Worm (Caenorhabditis elegans) whole organism, L3 larva: ENCODE results near the gene pmpl-1.

Experiments used
- R02D3.7 ChIP-seq: fragments of 150-350 bp; optimal IDR thresholded peaks from 2 replicates; lab custom pipeline; 2014; ENCODE audit warnings: missing biosample characterization, missing genetic modification characterization
- ZK546.5 ChIP-seq: sonication (generic microtip); optimal IDR thresholded peaks from 2 replicates; lab custom pipeline; 2017; ENCODE audit warnings: missing biosample characterization, missing genetic modification characterization
- ama-1 ChIP-seq: fragments of 150-350 bp; optimal IDR thresholded peaks from 2 replicates; lab custom pipeline; 2018
- ceh-16 ChIP-seq: sonication (generic microtip); optimal IDR thresholded peaks from 2 replicates; lab custom pipeline; 2017; ENCODE audit warnings: missing biosample characterization, missing genetic modification characterization
- elt-3 ChIP-seq, 3 experiments: fragments of 150-350 bp in 1 of 3; sonication (generic microtip) in 2 of 3; optimal IDR thresholded peaks; 2 replicates in 2 of 3; 4 replicates in 1 of 3; lab custom pipeline; 2014 to 2017; ENCODE audit warnings: missing biosample characterization in 3 of 3, missing genetic modification characterization in 3 of 3
- nhr-237 ChIP-seq: fragments of 150-350 bp; optimal IDR thresholded peaks from 2 replicates; lab custom pipeline; 2014; ENCODE audit warnings: missing biosample characterization, missing genetic modification characterization
- nhr-25 ChIP-seq: sonication (generic microtip); optimal IDR thresholded peaks from 2 replicates; lab custom pipeline; 2017; ENCODE audit warnings: missing biosample characterization, missing genetic modification characterization
- nhr-77 ChIP-seq: fragments of 150-350 bp; optimal IDR thresholded peaks from 2 replicates; lab custom pipeline; 2014; ENCODE audit warnings: missing biosample characterization, missing genetic modification characterization
- pha-4 ChIP-seq: fragments of 150-350 bp; optimal IDR thresholded peaks from 2 replicates; lab custom pipeline; 2014; ENCODE audit warnings: missing biosample characterization, missing genetic modification reagents, missing genetic modification characterization
- pqm-1 ChIP-seq: fragments of 150-350 bp; optimal IDR thresholded peaks from 2 replicates; lab custom pipeline; 2017; ENCODE audit warnings: missing biosample characterization, missing genetic modification characterization, inconsistent platforms
- skn-1 ChIP-seq: fragments of 150-350 bp; optimal IDR thresholded peaks from 2 replicates; lab custom pipeline; 2014; ENCODE audit warnings: missing biosample characterization, missing genetic modification characterization
- ztf-4 ChIP-seq: fragments of 150-350 bp; optimal IDR thresholded peaks from 2 replicates; lab custom pipeline; 2014; ENCODE audit warnings: missing biosample characterization, missing genetic modification characterization

DNA sequence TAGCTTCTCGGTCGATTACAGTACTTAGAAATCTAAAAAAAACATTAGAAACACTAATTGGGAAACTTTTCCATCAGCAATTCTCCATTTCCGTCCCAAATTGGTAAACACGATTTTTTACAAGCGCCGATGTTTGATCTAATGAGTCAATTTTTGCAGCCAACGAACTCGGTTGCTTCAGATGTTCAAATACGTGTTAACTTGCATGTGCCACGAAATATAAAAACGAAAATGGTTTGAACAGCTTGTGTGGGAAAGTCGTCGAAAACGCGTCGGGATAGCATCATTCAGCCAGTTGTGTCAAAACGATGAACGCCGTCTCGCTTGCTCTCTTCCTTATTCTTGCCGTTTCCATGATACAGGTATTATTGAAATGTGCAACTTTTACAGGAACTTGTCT lies 17.0 kb downstream of the pmpl-1 start, which contains the start of gene F35A5.2:
- TF ChIP-seq elt-3 (tag; optimal IDR thresholded peaks at IDR 0.05; lab: Kevin White, UChicago) (no peak), ztf-4 (no peak), nhr-77 (tag; lab: Kevin White, UChicago) (no peak), pqm-1 (tag; lab: Kevin White, UChicago) (no peak), ama-1 (lab: Kevin White, UChicago) (no peak), nhr-25 (tag; lab: Kevin White, UChicago) (no peak), nhr-237 (tag; lab: Kevin White, UChicago) (no peak), ceh-16 (tag; lab: Kevin White, UChicago) (no peak), skn-1 (no peak), pha-4 (no peak), ZK546.5 (no peak), R02D3.7 (tag; lab: Kevin White, UChicago) (no peak)
